Worm (Caenorhabditis elegans): ENCODE results near the gene T16G1.18.

The T16G1.18 gene

ce11 chrV:12908614-12909013 is 42.5 kb upstream of the T16G1.18 start:
- TF ChIP-seq unc-62 (GFP tag; optimal IDR thresholded peaks at IDR 0.05), result no peak
- no peak for TF ChIP-seq nfya-1 (tag; optimal IDR thresholded peaks at IDR 0.05; ENCODE audit: insufficient read depth)
- no peak for TF ChIP-seq ZK546.5 (tag; optimal IDR thresholded peaks at IDR 0.05)
- no peak for TF ChIP-seq tbx-2 (tag; optimal IDR thresholded peaks at IDR 0.05)
- TF ChIP-seq nhr-43 (tag; optimal IDR thresholded peaks at IDR 0.05; ENCODE audit: poor library complexity, severe bottlenecking), result no peak

- TF ChIP-seq nfya-1 (tag; optimal IDR thresholded peaks at IDR 0.05; ENCODE audit: insufficient read depth), result no peak
- no peak for TF ChIP-seq lin-15B (tag; optimal IDR thresholded peaks at IDR 0.05)
- TF ChIP-seq R02D3.7 (tag; optimal IDR thresholded peaks at IDR 0.05), result no peak
- no peak for TF ChIP-seq fkh-10 (GFP tag; optimal IDR thresholded peaks at IDR 0.05)
- peak; percentile 66 for TF ChIP-seq pqm-1 (tag; optimal IDR thresholded peaks at IDR 0.05)
- TF ChIP-seq ZK546.5 (tag; optimal IDR thresholded peaks at IDR 0.05), result no peak
- no peak for TF ChIP-seq ceh-28 (tag; optimal IDR thresholded peaks at IDR 0.05)
- peak; percentile 88 for TF ChIP-seq elt-2 (tag; optimal IDR thresholded peaks at IDR 0.05)
- TF ChIP-seq ztf-4 (tag; optimal IDR thresholded peaks at IDR 0.05), result no peak
Measured at ce11 chrV:12909544-12910157, 41.5 kb upstream of the T16G1.18 start, which contains the start of gene nid-1. Gene nid-1 (plus strand): TSS chrV:12910107.

- peak; percentile 41 for TF ChIP-seq elt-2 (tag; optimal IDR thresholded peaks at IDR 0.05)
- TF ChIP-seq daf-12 (tag; optimal IDR thresholded peaks at IDR 0.05), result no peak
- TF ChIP-seq eor-1 (tag; optimal IDR thresholded peaks at IDR 0.05), result no peak
- no peak for TF ChIP-seq mml-1 (tag; optimal IDR thresholded peaks at IDR 0.05)
- TF ChIP-seq ztf-11 (tag; optimal IDR thresholded peaks at IDR 0.05), result no peak
- peak; percentile 18 for TF ChIP-seq pqm-1 (tag; optimal IDR thresholded peaks at IDR 0.05)
Measured at ce11 chrV:12919705-12920104, 31.4 kb upstream of the T16G1.18 start, which contains the start of gene lipl-1. Gene lipl-1 (plus strand): TSS chrV:12919986.

ce11 chrV:12921680-12922079 is 29.4 kb upstream of the T16G1.18 start:
- peak; percentile 68 for TF ChIP-seq pha-4 (tag; optimal IDR thresholded peaks at IDR 0.05)
- TF ChIP-seq elt-2 (tag; optimal IDR thresholded peaks at IDR 0.05), result peak; percentile 88
- peak; percentile 76 for TF ChIP-seq pqm-1 (tag; optimal IDR thresholded peaks at IDR 0.05)
- TF ChIP-seq nhr-77 (tag; optimal IDR thresholded peaks at IDR 0.05), result no peak

- TF ChIP-seq ztf-11 (tag; optimal IDR thresholded peaks at IDR 0.05), result no peak
- peak; percentile 6 for TF ChIP-seq elt-2 (tag; optimal IDR thresholded peaks at IDR 0.05)
- TF ChIP-seq pqm-1 (tag; optimal IDR thresholded peaks at IDR 0.05), result peak; percentile 10
Measured at ce11 chrV:12922308-12922707, 28.8 kb upstream of the T16G1.18 start, which contains the start of gene dhrs-4. Gene dhrs-4 (plus strand): TSS chrV:12922608.

ce11 chrV:12924128-12924527 is 27.0 kb upstream of the T16G1.18 start, which contains the start of gene pqn-67:
Gene pqn-67 (plus strand): TSS chrV:12924428.
- TF ChIP-seq R02D3.7 (tag; optimal IDR thresholded peaks at IDR 0.05) (no peak), elt-2 (tag; optimal IDR thresholded peaks at IDR 0.05) (peak; percentile 22)

ce11 chrV:12928929-12929532 is 22.1 kb upstream of the T16G1.18 start, which contains the start of gene T16G1.2:
Gene T16G1.2 (plus strand): TSS chrV:12929482.
- TF ChIP-seq ceh-82 (tag; optimal IDR thresholded peaks at IDR 0.05), result no peak
- TF ChIP-seq nhr-25 (tag; optimal IDR thresholded peaks at IDR 0.05), result peak; percentile 8

- peak; percentile 65 for TF ChIP-seq elt-2 (tag; optimal IDR thresholded peaks at IDR 0.05)
- TF ChIP-seq nhr-23 (tag; optimal IDR thresholded peaks at IDR 0.05), result no peak
- TF ChIP-seq pqm-1 (tag; optimal IDR thresholded peaks at IDR 0.05), result peak; percentile 75
Measured at ce11 chrV:12933654-12934053, 17.4 kb upstream of the T16G1.18 start.

ce11 chrV:12934976-12935375 is 16.1 kb upstream of the T16G1.18 start, which contains the start of gene T16G1.7:
Gene T16G1.7 (minus strand): TSS chrV:12935112.
- TF ChIP-seq ama-1 (optimal IDR thresholded peaks at IDR 0.05) (no peak), aly-2 (tag; optimal IDR thresholded peaks at IDR 0.05) (no peak), fkh-2 (tag; optimal IDR thresholded peaks at IDR 0.05) (no peak), elt-2 (tag; optimal IDR thresholded peaks at IDR 0.05) (peak; percentile 91), pha-4 (tag; optimal IDR thresholded peaks at IDR 0.05) (peak; percentile 49), mml-1 (tag; optimal IDR thresholded peaks at IDR 0.05) (no peak), skn-1 (tag; optimal IDR thresholded peaks at IDR 0.05) (no peak), nhr-12 (tag; optimal IDR thresholded peaks at IDR 0.05) (no peak), ceh-82 (tag; optimal IDR thresholded peaks at IDR 0.05) (no peak), ceh-16 (tag; optimal IDR thresholded peaks at IDR 0.05) (no peak), nhr-23 (tag; optimal IDR thresholded peaks at IDR 0.05) (no peak), ztf-4 (tag; optimal IDR thresholded peaks at IDR 0.05) (no peak), lin-39 (tag; optimal IDR thresholded peaks at IDR 0.05) (no peak), nfya-1 (tag; optimal IDR thresholded peaks at IDR 0.05; ENCODE audit: insufficient read depth) (no peak), nhr-67 (tag; optimal IDR thresholded peaks at IDR 0.05) (no peak), pqm-1 (tag; optimal IDR thresholded peaks at IDR 0.05) (peak; percentile 89), jun-1 (tag; optimal IDR thresholded peaks at IDR 0.05) (peak; percentile 55)

Data from whole organism, L3 larva.